Fruit fly (Drosophila melanogaster) whole organism, prepupa: ENCODE measurements around the gene CG13398.

Experiments used
- Blimp-1 ChIP-seq: fragments of 200-800 bp; sonication (Bioruptor generic); optimal IDR thresholded peaks from 3 replicates; lab custom pipeline; 2017; ENCODE audit warnings: missing biosample characterization, missing genetic modification characterization, mild to moderate bottlenecking, moderate library complexity, missing genetic modification reagents
- CG10669 ChIP-seq: fragments of 200-800 bp; sonication (Bioruptor generic); optimal IDR thresholded peaks from 3 replicates; lab custom pipeline; 2018; ENCODE audit warnings: missing biosample characterization, mild to moderate bottlenecking, missing genetic modification characterization, moderate library complexity
- CG11294 ChIP-seq: fragments of 200-800 bp; sonication (Bioruptor generic); IDR thresholded peaks from 2 replicates; pipeline ENCODE4 v1.3.6; 2022; ENCODE audit warnings: missing biosample characterization, missing genetic modification characterization
- CG11762 ChIP-seq: fragments of 200-800 bp; sonication (Bioruptor generic); optimal IDR thresholded peaks from 3 replicates; lab custom pipeline; 2016; ENCODE audit warnings: missing biosample characterization, missing genetic modification characterization; ENCODE audit not compliant: insufficient read depth
- CG11902 ChIP-seq: fragments of 200-800 bp; sonication (Bioruptor generic); optimal IDR thresholded peaks from 3 replicates; lab custom pipeline; 2016; ENCODE audit warnings: missing biosample characterization, missing genetic modification characterization
- CG15336 ChIP-seq: fragments of 200-800 bp; sonication (Bioruptor generic); IDR thresholded peaks from 2 replicates; pipeline ENCODE4 v1.3.6; 2022; ENCODE audit warnings: missing biosample characterization, missing genetic modification characterization
- CG3032 ChIP-seq: fragments of 200-800 bp; optimal IDR thresholded peaks from 2 replicates; lab custom pipeline; 2019; ENCODE audit warnings: missing biosample characterization, mild to moderate bottlenecking, missing genetic modification characterization, moderate library complexity
- CG31627 ChIP-seq: fragments of 200-800 bp; sonication (Bioruptor generic); optimal IDR thresholded peaks from 3 replicates; lab custom pipeline; 2016; ENCODE audit warnings: missing biosample characterization, missing genetic modification characterization
- CG34406 ChIP-seq: fragments of 200-800 bp; sonication (Bioruptor generic); optimal IDR thresholded peaks from 3 replicates; lab custom pipeline; 2016; ENCODE audit warnings: missing biosample characterization, missing genetic modification characterization
- CG3919 ChIP-seq: fragments of 200-800 bp; sonication (Bioruptor generic); optimal IDR thresholded peaks from 3 replicates; lab custom pipeline; 2016; ENCODE audit warnings: missing biosample characterization, missing genetic modification characterization
- CG6163 ChIP-seq: fragments of 200-800 bp; sonication (Bioruptor generic); IDR thresholded peaks from 3 replicates; pipeline ENCODE4 v1.3.6; 2022; ENCODE audit warnings: missing biosample characterization, missing genetic modification characterization
- CG6276 ChIP-seq: fragments of 200-800 bp; sonication (Bioruptor generic); optimal IDR thresholded peaks from 2 replicates; lab custom pipeline; 2017; ENCODE audit warnings: missing biosample characterization, mild to moderate bottlenecking, missing genetic modification characterization
- CG6792 ChIP-seq: fragments of 200-800 bp; sonication (Bioruptor generic); optimal IDR thresholded peaks from 3 replicates; lab custom pipeline; 2016; ENCODE audit warnings: missing biosample characterization, missing genetic modification characterization
- CG7368 ChIP-seq: fragments of 200-800 bp; sonication (Bioruptor generic); optimal IDR thresholded peaks from 3 replicates; lab custom pipeline; 2016; ENCODE audit warnings: missing biosample characterization, missing genetic modification characterization
- CG8119 ChIP-seq: fragments of 200-800 bp; sonication (Bioruptor generic); IDR thresholded peaks from 3 replicates; pipeline ENCODE4 v1.3.6; 2022; ENCODE audit warnings: missing biosample characterization, missing genetic modification characterization
- Eip75B ChIP-seq: fragments of 200-800 bp; sonication (Bioruptor generic); optimal IDR thresholded peaks from 3 replicates; lab custom pipeline; 2016; ENCODE audit warnings: missing biosample characterization, missing genetic modification characterization
- Eip78C ChIP-seq: fragments of 200-800 bp; sonication (Bioruptor generic); peaks from one replicate; lab custom pipeline; 2016; ENCODE audit warnings: missing biosample characterization, missing genetic modification characterization
- Eip93F ChIP-seq: fragments of 200-800 bp; sonication (Bioruptor generic); optimal IDR thresholded peaks from 2 replicates; lab custom pipeline; 2016; ENCODE audit warnings: missing biosample characterization, mild to moderate bottlenecking, missing genetic modification characterization
- Ets21C ChIP-seq: fragments of 200-800 bp; sonication (Bioruptor generic); optimal IDR thresholded peaks from 3 replicates; lab custom pipeline; 2016; ENCODE audit warnings: missing biosample characterization, missing genetic modification characterization
- Hr4 ChIP-seq: fragments of 200-800 bp; sonication (Bioruptor generic); optimal IDR thresholded peaks from 3 replicates; lab custom pipeline; 2016; ENCODE audit warnings: missing biosample characterization, missing genetic modification characterization
- Met ChIP-seq: fragments of 200-800 bp; sonication (Bioruptor generic); optimal IDR thresholded peaks from 3 replicates; lab custom pipeline; 2016; ENCODE audit warnings: missing biosample characterization, missing genetic modification characterization
- OdsH ChIP-seq: fragments of 200-800 bp; sonication (Bioruptor generic); optimal IDR thresholded peaks from 3 replicates; lab custom pipeline; 2016; ENCODE audit warnings: missing biosample characterization, missing genetic modification characterization
- Smox ChIP-seq: fragments of 200-800 bp; sonication (Bioruptor generic); optimal IDR thresholded peaks from 3 replicates; lab custom pipeline; 2016; ENCODE audit warnings: missing biosample characterization, missing genetic modification characterization
- Sox14 ChIP-seq: fragments of 200-800 bp; sonication (Bioruptor generic); optimal IDR thresholded peaks from 3 replicates; lab custom pipeline; 2016; ENCODE audit warnings: missing biosample characterization, missing genetic modification characterization
- dac ChIP-seq: fragments of 200-800 bp; sonication (Bioruptor generic); optimal IDR thresholded peaks from 2 replicates; lab custom pipeline; 2017; ENCODE audit warnings: missing biosample characterization, mild to moderate bottlenecking, missing genetic modification characterization
- esn ChIP-seq: fragments of 200-800 bp; sonication (Bioruptor generic); optimal IDR thresholded peaks from 2 replicates; lab custom pipeline; 2016; ENCODE audit warnings: missing biosample characterization, mild to moderate bottlenecking, missing genetic modification characterization, moderate library complexity
- fd85E ChIP-seq: fragments of 200-800 bp; sonication (Bioruptor generic); optimal IDR thresholded peaks from 3 replicates; lab custom pipeline; 2016; ENCODE audit warnings: missing biosample characterization, missing genetic modification characterization
- net ChIP-seq: fragments of 200-800 bp; sonication (Bioruptor generic); optimal IDR thresholded peaks from 3 replicates; lab custom pipeline; 2016; ENCODE audit warnings: missing biosample characterization, missing genetic modification characterization
- ss ChIP-seq, 2 experiments: fragments of 200-800 bp; sonication (Bioruptor generic); optimal IDR thresholded peaks; 2 replicates in 1 of 2; 3 replicates in 1 of 2; lab custom pipeline; 2017 to 2018; ENCODE audit warnings: mild to moderate bottlenecking in 2 of 2, missing biosample characterization in 2 of 2, missing genetic modification characterization in 2 of 2, moderate library complexity in 1 of 2
- svp ChIP-seq: fragments of 200-800 bp; sonication (Bioruptor generic); peaks from one replicate; lab custom pipeline; 2016; ENCODE audit warnings: missing biosample characterization, missing genetic modification characterization
- topi ChIP-seq: fragments of 200-800 bp; sonication (Bioruptor generic); optimal IDR thresholded peaks from 3 replicates; lab custom pipeline; 2016; ENCODE audit warnings: missing biosample characterization, missing genetic modification characterization
- vri ChIP-seq: fragments of 200-800 bp; sonication (Bioruptor generic); optimal IDR thresholded peaks from 3 replicates; lab custom pipeline; 2016; ENCODE audit warnings: missing biosample characterization, mild to moderate bottlenecking, missing genetic modification characterization

CG13398 gene

dm6 chr2L:8432130-8432529 lies 17.1 kb upstream of the CG13398 start:
- TF ChIP-seq CG10669 (GFP tag; lab: Kevin White, UChicago) (no peak), Smox (no peak), CG6792 (GFP tag; lab: Kevin White, UChicago) (no peak), net (GFP tag; lab: Kevin White, UChicago) (no peak), CG3032 (tag; lab: Kevin White, UChicago) (no peak), OdsH (no peak), esn (no peak), CG31627 (GFP tag; lab: Kevin White, UChicago) (no peak), CG11294 (GFP tag; lab: Robert Waterston, UW) (no peak), Ets21C (GFP tag; lab: Kevin White, UChicago) (no peak), CG6276 (GFP tag; lab: Kevin White, UChicago) (no peak), Sox14 (no peak), ss (GFP tag; optimal IDR thresholded peaks at IDR 0.05; lab: Kevin White, UChicago) (no peak), Hr4 (GFP tag; lab: Kevin White, UChicago) (no peak), Blimp-1 (GFP tag; lab: Kevin White, UChicago) (no peak), Eip75B (GFP tag; lab: Kevin White, UChicago) (no peak), CG8119 (GFP tag; lab: Robert Waterston, UW) (no peak), CG34406 (GFP tag; lab: Kevin White, UChicago) (no peak), vri (GFP tag; lab: Kevin White, UChicago) (no peak), CG7368 (no peak)
- TF ChIP-seq, all 60 proteins: peak for 0

- no peak for TF ChIP-seq CG3919 (GFP tag; lab: Kevin White, UChicago)
- TF ChIP-seq fd85E: no peak
- TF ChIP-seq svp (GFP tag; lab: Kevin White, UChicago): peak; percentile 74
- TF ChIP-seq, all 60 proteins: peak for 1
These were observed 11.7 kb upstream of the CG13398 start for dm6 chr2L:8426801-8427200.

- TF ChIP-seq Eip78C (peak; percentile 57), topi (GFP tag; lab: Kevin White, UChicago) (no peak), CG11902 (GFP tag; lab: Kevin White, UChicago) (no peak), CG3032 (tag; lab: Kevin White, UChicago) (no peak), CG15336 (GFP tag; lab: Robert Waterston, UW) (0 out of 2 replicates have a peak, but pooled peaks have one; percentile 9), Met (GFP tag; lab: Kevin White, UChicago) (no peak), svp (GFP tag; lab: Kevin White, UChicago) (peak; percentile 85), CG11762 (GFP tag; lab: Kevin White, UChicago) (no peak), Smox (no peak), vri (GFP tag; lab: Kevin White, UChicago) (peak; percentile 42), Eip93F (GFP tag; lab: Kevin White, UChicago) (peak; percentile 72), CG6163 (GFP tag; lab: Robert Waterston, UW) (no peak), esn (peak; percentile 5)
These were observed 11.1 kb upstream of the CG13398 start for dm6 chr2L:8425962-8426759.

dm6 chr2L:8425212-8425611 lies 10.2 kb upstream of the CG13398 start:
- TF ChIP-seq vri (GFP tag; lab: Kevin White, UChicago) (peak; percentile 68), dac (no peak)

- TF ChIP-seq ss (GFP tag; optimal IDR thresholded peaks at IDR 0.05; lab: Kevin White, UChicago) (no peak), OdsH (no peak)
These were observed 9.7 kb upstream of the CG13398 start for dm6 chr2L:8424662-8425208.
